Worm (Caenorhabditis elegans) whole organism, young adult: ENCODE results near the gene wrt-6.

Experiments
- F49E8.2 ChIP-seq: sonication (generic microtip); optimal IDR thresholded peaks from 3 replicates; lab custom pipeline; 2017; ENCODE audit warnings: missing genetic modification characterization, mild to moderate bottlenecking, missing compliant biosample characterization, antibody characterized with exemption, moderate library complexity; ENCODE audit not compliant: insufficient read depth
- F57C9.4 ChIP-seq: sonication (generic microtip); optimal IDR thresholded peaks from 2 replicates; lab custom pipeline; 2017; ENCODE audit warnings: mild to moderate bottlenecking, missing genetic modification characterization, missing compliant biosample characterization
- T26A5.8 ChIP-seq: sonication (generic microtip); optimal IDR thresholded peaks from 2 replicates; lab custom pipeline; 2016; ENCODE audit warnings: missing genetic modification characterization, missing compliant biosample characterization
- cebp-2 ChIP-seq: fragments of 200-800 bp; sonication (Bioruptor generic); IDR thresholded peaks from 2 replicates; pipeline ENCODE4 v1.3.6; 2022; ENCODE audit warnings: missing genetic modification characterization, missing compliant biosample characterization
- ceh-40 ChIP-seq: fragments of 200-800 bp; sonication (Bioruptor generic); IDR thresholded peaks from 2 replicates; pipeline ENCODE4 v1.3.6; 2022; ENCODE audit warnings: missing genetic modification characterization, missing compliant biosample characterization
- efl-1 ChIP-seq: fragments of 150-350 bp; optimal IDR thresholded peaks from 2 replicates; lab custom pipeline; 2014; ENCODE audit warnings: missing biosample characterization, missing genetic modification reagents, missing genetic modification characterization
- ets-4 ChIP-seq: fragments of 200-800 bp; sonication (Bioruptor generic); optimal IDR thresholded peaks from 2 replicates; lab custom pipeline; 2018; ENCODE audit warnings: mild to moderate bottlenecking, missing genetic modification characterization, missing compliant biosample characterization
- lin-26 ChIP-seq: fragments of 200-800 bp; sonication (Bioruptor generic); IDR thresholded peaks from 2 replicates; pipeline ENCODE4 v1.3.6; 2022; ENCODE audit warnings: missing genetic modification reagents, missing genetic modification characterization, missing compliant biosample characterization
- lir-1 ChIP-seq: fragments of 200-800 bp; sonication (Bioruptor generic); conservative IDR thresholded peaks from 2 replicates; pipeline ENCODE4 v1.3.6; 2022; ENCODE audit warnings: missing genetic modification reagents, missing genetic modification characterization, missing compliant biosample characterization
- madf-3 ChIP-seq: fragments of 200-800 bp; sonication (Bioruptor generic); IDR thresholded peaks from 2 replicates; pipeline ENCODE4 v1.3.6; 2022; ENCODE audit warnings: missing genetic modification reagents, missing genetic modification characterization, missing compliant biosample characterization
- snpc-1.1 ChIP-seq: sonication (generic microtip); optimal IDR thresholded peaks from 2 replicates; lab custom pipeline; 2017; ENCODE audit warnings: missing genetic modification characterization, mild to moderate bottlenecking, missing compliant biosample characterization, antibody characterized with exemption, moderate library complexity, missing genotype, missing genetic modification reagents; ENCODE audit not compliant: insufficient read depth
- unc-130 ChIP-seq: sonication (generic microtip); optimal IDR thresholded peaks from 2 replicates; lab custom pipeline; 2016; ENCODE audit warnings: missing genetic modification reagents, missing genetic modification characterization, missing compliant biosample characterization

ce11 chrX:3513715-3514114, 33.7 kb downstream of the wrt-6 start:
- TF ChIP-seq madf-3 (GFP tag; lab: Robert Waterston, UW) = no peak
- TF ChIP-seq T26A5.8 = no peak
- no peak for TF ChIP-seq ceh-40 (GFP tag; lab: Robert Waterston, UW)
- no peak for TF ChIP-seq F57C9.4 (tag; lab: Kevin White, UChicago)
- TF ChIP-seq cebp-2 (GFP tag; lab: Robert Waterston, UW) = no peak
- TF ChIP-seq snpc-1.1 = no peak
- TF ChIP-seq unc-130 (GFP tag; lab: Kevin White, UChicago) = no peak
- no peak for TF ChIP-seq lir-1 (GFP tag; lab: Robert Waterston, UW)
- no peak for TF ChIP-seq efl-1 (GFP tag; lab: Kevin White, UChicago)
- no peak for TF ChIP-seq lin-26
- no peak for TF ChIP-seq F49E8.2 (tag; lab: Kevin White, UChicago)
- no peak for TF ChIP-seq ets-4 (GFP tag; lab: Kevin White, UChicago)
